Fruit fly (Drosophila melanogaster) whole organism, embryonic: Measurements from ENCODE around the gene KP78a.

Experiments
- CG10274 ChIP-seq: fragments of 200-800 bp; sonication (Bioruptor generic); optimal IDR thresholded peaks from 3 replicates; lab custom pipeline; 2017; ENCODE audit warnings: missing biosample characterization, mild to moderate bottlenecking, missing genetic modification characterization
- CG10959 ChIP-seq: fragments of 200-800 bp; sonication (Bioruptor generic); IDR thresholded peaks from 2 replicates; pipeline ENCODE4 v1.3.6; 2022; ENCODE audit warnings: missing biosample characterization, missing genetic modification characterization
- CG13775 ChIP-seq: fragments of 200-800 bp; sonication (Bioruptor generic); optimal IDR thresholded peaks from 3 replicates; lab custom pipeline; 2017; ENCODE audit warnings: missing biosample characterization, mild to moderate bottlenecking, missing genetic modification characterization
- CG13894 ChIP-seq: fragments of 200-800 bp; sonication (Bioruptor generic); optimal IDR thresholded peaks from 3 replicates; lab custom pipeline; 2018; ENCODE audit warnings: missing biosample characterization, mild to moderate bottlenecking, missing genetic modification characterization, moderate library complexity
- CG14860 ChIP-seq: fragments of 200-800 bp; sonication (Bioruptor generic); IDR thresholded peaks from 3 replicates; pipeline ENCODE4 v1.3.6; 2022; ENCODE audit warnings: missing biosample characterization, missing genetic modification characterization; ENCODE audit not compliant: partially characterized antibody
- CG16813 ChIP-seq: fragments of 200-800 bp; sonication (Bioruptor generic); IDR thresholded peaks from 3 replicates; pipeline ENCODE4 v1.3.6; 2022; ENCODE audit warnings: missing biosample characterization, missing genetic modification characterization; ENCODE audit not compliant: partially characterized antibody
- CG2875 ChIP-seq: fragments of 200-800 bp; sonication (Bioruptor generic); optimal IDR thresholded peaks from 2 replicates; lab custom pipeline; 2017; ENCODE audit warnings: missing biosample characterization, mild to moderate bottlenecking, missing genetic modification characterization, missing genetic modification reagents
- CG31224 ChIP-seq: fragments of 200-800 bp; sonication (Bioruptor generic); IDR thresholded peaks from 2 replicates; pipeline ENCODE4 v1.3.6; 2022; ENCODE audit warnings: missing biosample characterization, missing genetic modification characterization
- CG31441 ChIP-seq: fragments of 200-800 bp; sonication (Bioruptor generic); IDR thresholded peaks from 2 replicates; pipeline ENCODE4 v1.3.6; 2022; ENCODE audit warnings: missing biosample characterization, missing genetic modification characterization
- CG32767 ChIP-seq: fragments of 200-800 bp; sonication (Bioruptor generic); IDR thresholded peaks from 2 replicates; pipeline ENCODE4 v1.3.6; 2022; ENCODE audit warnings: missing biosample characterization, missing genetic modification characterization
- CG4360 ChIP-seq: fragments of 200-800 bp; sonication (Bioruptor generic); IDR thresholded peaks from 2 replicates; pipeline ENCODE4 v1.3.6; 2022; ENCODE audit warnings: missing biosample characterization, missing genetic modification characterization
- CG4730 ChIP-seq: fragments of 200-800 bp; sonication (Bioruptor generic); IDR thresholded peaks from 2 replicates; pipeline ENCODE4 v1.3.6; 2022; ENCODE audit warnings: missing biosample characterization, missing genetic modification characterization
- CG5245 ChIP-seq: fragments of 200-800 bp; sonication (Bioruptor generic); optimal IDR thresholded peaks from 3 replicates; lab custom pipeline; 2016; ENCODE audit warnings: missing biosample characterization, missing genetic modification characterization
- CG5953 ChIP-seq: fragments of 200-800 bp; sonication (Bioruptor generic); IDR thresholded peaks from 2 replicates; pipeline ENCODE4 v1.3.6; 2022; ENCODE audit warnings: missing biosample characterization, missing genetic modification characterization
- CG6175 ChIP-seq: fragments of 200-800 bp; sonication (Bioruptor generic); IDR thresholded peaks from 3 replicates; pipeline ENCODE4 v1.3.6; 2022; ENCODE audit warnings: missing biosample characterization, missing genetic modification characterization
- CG8924 ChIP-seq: fragments of 200-800 bp; optimal IDR thresholded peaks from 3 replicates; lab custom pipeline; 2019; ENCODE audit warnings: missing biosample characterization, mild to moderate bottlenecking, missing genetic modification characterization, moderate library complexity
- CG8944 ChIP-seq: fragments of 200-800 bp; sonication (Bioruptor generic); optimal IDR thresholded peaks from 3 replicates; lab custom pipeline; 2016; ENCODE audit warnings: missing biosample characterization, missing genetic modification characterization
- CHES-1-like ChIP-seq: fragments of 200-800 bp; sonication (Bioruptor generic); optimal IDR thresholded peaks from 2 replicates; lab custom pipeline; 2016; ENCODE audit warnings: missing biosample characterization, missing genetic modification characterization
- CTCF ChIP-seq: fragments of 200-800 bp; sonication (Bioruptor generic); optimal IDR thresholded peaks from 2 replicates; lab custom pipeline; 2017; ENCODE audit warnings: missing biosample characterization, mild to moderate bottlenecking, missing genetic modification characterization, moderate library complexity
- Chrac-16 ChIP-seq: fragments of 200-800 bp; sonication (Bioruptor generic); optimal IDR thresholded peaks from 3 replicates; lab custom pipeline; 2016; ENCODE audit warnings: missing biosample characterization, missing genetic modification characterization
- HLH3B ChIP-seq: fragments of 200-800 bp; sonication (Bioruptor generic); IDR thresholded peaks from 2 replicates; pipeline ENCODE4 v1.3.6; 2022; ENCODE audit warnings: missing biosample characterization, missing genetic modification characterization
- Hr51 ChIP-seq, 2 experiments: fragments of 200-800 bp; sonication (Bioruptor generic); optimal IDR thresholded peaks; 2 replicates in 1 of 2; 3 replicates in 1 of 2; lab custom pipeline; 2016 to 2018; ENCODE audit warnings: missing biosample characterization in 2 of 2, missing genetic modification characterization in 2 of 2, mild to moderate bottlenecking in 1 of 2, moderate library complexity in 1 of 2
- Lpt ChIP-seq: fragments of >200 bp; optimal IDR thresholded peaks from 2 replicates; lab custom pipeline; 2018; ENCODE audit warnings: missing biosample characterization, missing genetic modification characterization
- Meics ChIP-seq: fragments of 200-800 bp; sonication (Bioruptor generic); optimal IDR thresholded peaks from 2 replicates; lab custom pipeline; 2017; ENCODE audit warnings: missing biosample characterization, mild to moderate bottlenecking, missing genetic modification characterization
- Oaz ChIP-seq: fragments of 200-800 bp; sonication (Bioruptor generic); IDR thresholded peaks from 2 replicates; pipeline ENCODE4 v1.3.6; 2022; ENCODE audit warnings: missing biosample characterization, missing genetic modification characterization
- TFAM ChIP-seq: fragments of 200-800 bp; sonication (Bioruptor generic); optimal IDR thresholded peaks from 2 replicates; lab custom pipeline; 2017; ENCODE audit warnings: missing biosample characterization, missing genetic modification characterization, inconsistent platforms
- Tbp ChIP-seq: fragments of >200 bp; optimal IDR thresholded peaks from 2 replicates; lab custom pipeline; 2018; ENCODE audit warnings: missing biosample characterization, missing genetic modification characterization
- dmrt11E ChIP-seq: fragments of 200-800 bp; sonication (Bioruptor generic); optimal IDR thresholded peaks from 3 replicates; lab custom pipeline; 2018; ENCODE audit warnings: missing biosample characterization, mild to moderate bottlenecking, missing genetic modification characterization, moderate library complexity
- esg ChIP-seq: fragments of 200-800 bp; sonication (Bioruptor generic); conservative IDR thresholded peaks from 2 replicates; pipeline ENCODE4 v1.3.6; 2022; ENCODE audit warnings: missing biosample characterization, missing genetic modification characterization
- eyg ChIP-seq: fragments of 200-800 bp; sonication (Bioruptor generic); optimal IDR thresholded peaks from 3 replicates; lab custom pipeline; 2016; ENCODE audit warnings: missing biosample characterization, missing genetic modification characterization
- gem ChIP-seq: fragments of 200-800 bp; sonication (Bioruptor generic); optimal IDR thresholded peaks from 2 replicates; lab custom pipeline; 2019; ENCODE audit warnings: missing biosample characterization, mild to moderate bottlenecking, missing genetic modification characterization, moderate library complexity
- gsb-n ChIP-seq: fragments of 200-800 bp; sonication (Bioruptor generic); optimal IDR thresholded peaks from 3 replicates; lab custom pipeline; 2018; ENCODE audit warnings: missing biosample characterization, mild to moderate bottlenecking, missing genetic modification characterization
- hkb ChIP-seq, 2 experiments: fragments of 200-800 bp in 1 of 2; fragments of >200 bp in 1 of 2; sonication (Bioruptor generic) in 1 of 2; IDR thresholded peaks in 1 of 2; optimal IDR thresholded peaks in 1 of 2; 2 replicates each; pipeline versions ENCODE4 v1.3.6 to Lab custom; 2017 to 2022; ENCODE audit warnings: missing biosample characterization in 1 of 2, missing genetic modification characterization in 1 of 2
- lilli ChIP-seq: fragments of 200-800 bp; sonication (Bioruptor generic); optimal IDR thresholded peaks from 3 replicates; lab custom pipeline; 2016; ENCODE audit warnings: missing biosample characterization, missing genetic modification characterization
- pfk ChIP-seq: fragments of 200-800 bp; sonication (Bioruptor generic); optimal IDR thresholded peaks from 2 replicates; lab custom pipeline; 2018; ENCODE audit warnings: missing biosample characterization, mild to moderate bottlenecking, missing genetic modification characterization, moderate library complexity
- prd ChIP-seq, 3 experiments: fragments of >200 bp in 2 of 3; fragments of 200-800 bp in 1 of 3; sonication (Bioruptor generic) in 1 of 3; optimal IDR thresholded peaks in 2 of 3; IDR thresholded peaks in 1 of 3; 2 replicates in 2 of 3; 3 replicates in 1 of 3; pipeline versions ENCODE4 v1.3.6 to Lab custom; 2017 to 2022; ENCODE audit warnings: missing biosample characterization in 1 of 3, missing genetic modification characterization in 1 of 3
- psq ChIP-seq: fragments of 200-800 bp; sonication (Bioruptor generic); optimal IDR thresholded peaks from 2 replicates; lab custom pipeline; 2017; ENCODE audit warnings: missing biosample characterization, missing genetic modification characterization
- tin ChIP-seq: fragments of 200-800 bp; sonication (Bioruptor generic); optimal IDR thresholded peaks from 3 replicates; lab custom pipeline; 2016; ENCODE audit warnings: missing biosample characterization, missing genetic modification characterization
- tio ChIP-seq: fragments of 200-800 bp; sonication (Bioruptor generic); optimal IDR thresholded peaks from 2 replicates; lab custom pipeline; 2017; ENCODE audit warnings: missing biosample characterization, missing genetic modification characterization, inconsistent platforms
- tll ChIP-seq, 2 experiments: fragments of 200-800 bp in 1 of 2; fragments of >200 bp in 1 of 2; sonication (Bioruptor generic) in 1 of 2; optimal IDR thresholded peaks; 2 replicates each; lab custom pipeline; 2017 to 2019; ENCODE audit warnings: missing biosample characterization in 2 of 2, missing genetic modification characterization in 2 of 2, mild to moderate bottlenecking in 1 of 2, moderate library complexity in 1 of 2
- tx ChIP-seq: fragments of 200-800 bp; sonication (Bioruptor generic); optimal IDR thresholded peaks from 2 replicates; lab custom pipeline; 2016; ENCODE audit warnings: missing biosample characterization, missing genetic modification characterization
- wdn ChIP-seq: fragments of 200-800 bp; sonication (Bioruptor generic); IDR thresholded peaks from 2 replicates; pipeline ENCODE4 v1.3.6; 2022; ENCODE audit warnings: missing biosample characterization, missing genetic modification characterization
- wek ChIP-seq: fragments of 200-800 bp; sonication (Bioruptor generic); optimal IDR thresholded peaks from 3 replicates; lab custom pipeline; 2018; ENCODE audit warnings: missing biosample characterization, mild to moderate bottlenecking, missing genetic modification characterization, moderate library complexity

Gene KP78a

DNA sequence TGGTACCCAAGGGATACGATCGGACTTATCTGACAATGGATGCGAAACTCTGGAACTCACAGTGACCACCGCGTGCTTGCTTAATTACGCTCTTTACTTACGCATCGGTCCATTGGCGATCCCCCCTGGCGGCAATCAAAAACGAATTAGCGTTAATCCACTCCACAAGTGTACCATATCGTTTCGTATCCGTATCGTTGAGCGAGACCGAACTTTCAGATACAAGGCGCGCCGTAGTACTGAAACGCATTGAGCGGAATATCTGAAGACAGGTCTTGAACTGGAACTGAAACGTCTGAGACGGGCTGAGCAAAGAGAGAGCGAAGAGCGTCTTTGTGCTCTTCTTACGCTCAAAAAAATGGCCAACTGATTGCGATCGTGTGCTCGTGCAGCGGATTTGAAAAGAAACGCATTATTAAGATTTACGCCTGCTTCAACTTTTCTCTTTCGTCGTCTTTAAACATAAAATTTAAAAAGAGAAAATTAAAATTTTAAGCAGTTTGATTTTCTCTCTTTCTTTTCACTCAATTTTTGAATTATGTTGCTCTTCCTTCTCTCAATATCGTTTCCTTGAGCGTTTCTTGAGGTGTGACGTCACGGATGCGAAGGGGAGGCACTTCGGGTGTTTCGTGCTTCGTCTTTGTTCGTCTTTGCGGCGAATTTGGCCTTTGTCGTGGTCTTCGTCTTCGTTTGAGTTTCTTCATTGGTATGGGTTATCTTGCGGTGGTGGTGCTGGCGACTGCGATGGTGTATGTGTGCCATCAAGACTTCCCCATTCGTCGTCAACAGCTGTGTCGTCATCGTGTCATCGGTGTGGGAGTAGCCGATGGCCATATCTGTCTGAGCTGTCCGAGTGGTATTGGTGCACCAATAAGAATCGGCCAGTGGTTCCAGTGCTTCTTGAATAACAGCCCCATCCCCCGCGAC is at the start of gene KP78a, which contains the start of gene KP78b (continued):
- no peak for TF ChIP-seq CG5245

DNA sequence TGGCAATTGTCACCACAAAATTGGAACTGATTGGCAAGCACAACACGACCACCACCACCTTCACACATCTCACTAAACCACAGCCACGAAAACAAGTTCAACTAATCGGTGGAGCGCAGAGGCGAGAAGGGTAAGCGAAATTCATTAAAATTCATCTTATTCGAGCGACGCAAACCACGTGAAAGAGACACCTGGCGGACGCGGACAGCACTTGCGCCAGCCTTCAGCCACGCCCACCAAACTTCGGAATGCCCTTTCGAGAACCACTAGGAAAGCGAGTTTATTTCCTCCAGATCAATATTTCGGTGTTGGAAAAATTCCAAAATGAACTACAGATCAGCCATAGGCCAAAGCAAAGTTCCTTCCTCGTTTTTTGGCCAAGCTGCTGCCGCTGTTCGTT is 42.6 kb upstream of the KP78a start:
- no peak for TF ChIP-seq CG31441 (GFP tag; lab: Robert Waterston, UW)
- no peak for TF ChIP-seq Oaz (GFP tag; lab: Robert Waterston, UW)
- no peak for TF ChIP-seq Hr51 (GFP tag; optimal IDR thresholded peaks at IDR 0.05; lab: Kevin White, UChicago)
- TF ChIP-seq CG14860 (GFP tag; lab: Robert Waterston, UW): 0 out of 3 replicates have a peak, but pooled peaks have one; percentile 18
- no peak for TF ChIP-seq CG13894
- peak; percentile 38 for TF ChIP-seq CTCF (GFP tag; lab: Kevin White, UChicago)
- no peak for TF ChIP-seq lilli (GFP tag; lab: Kevin White, UChicago)
- TF ChIP-seq gsb-n (tag; lab: Kevin White, UChicago): no peak

DNA sequence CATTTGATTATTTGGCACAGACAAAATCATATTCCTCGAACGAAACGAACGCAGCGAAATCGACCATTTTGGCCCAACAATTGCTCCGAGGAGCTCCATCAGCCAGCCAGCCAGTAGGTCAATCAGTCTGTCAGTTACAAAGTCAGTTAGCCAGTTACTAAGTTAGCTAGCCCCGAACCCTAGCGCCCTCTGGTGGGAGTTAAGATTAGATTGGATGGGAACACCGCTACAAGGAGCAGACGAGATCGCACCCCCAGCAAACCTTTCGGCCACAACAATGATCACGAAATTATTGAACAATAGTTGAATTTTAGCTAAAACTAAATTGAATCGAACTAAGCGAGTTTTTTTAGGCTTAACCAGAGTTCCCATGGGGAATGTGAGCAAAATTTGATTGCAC is 41.0 kb upstream of the KP78a start:
- TF ChIP-seq CTCF (GFP tag; lab: Kevin White, UChicago): peak; percentile 60
- no peak for TF ChIP-seq hkb (optimal IDR thresholded peaks at IDR 0.05; lab: Kevin White, UChicago)
- TF ChIP-seq hkb (GFP tag; IDR thresholded peaks at IDR 0.05; lab: Robert Waterston, UW): no peak
- 0 out of 3 replicates have a peak, but pooled peaks have one; percentile 13 for TF ChIP-seq CG16813 (GFP tag; lab: Robert Waterston, UW)
- TF ChIP-seq tio: no peak

DNA sequence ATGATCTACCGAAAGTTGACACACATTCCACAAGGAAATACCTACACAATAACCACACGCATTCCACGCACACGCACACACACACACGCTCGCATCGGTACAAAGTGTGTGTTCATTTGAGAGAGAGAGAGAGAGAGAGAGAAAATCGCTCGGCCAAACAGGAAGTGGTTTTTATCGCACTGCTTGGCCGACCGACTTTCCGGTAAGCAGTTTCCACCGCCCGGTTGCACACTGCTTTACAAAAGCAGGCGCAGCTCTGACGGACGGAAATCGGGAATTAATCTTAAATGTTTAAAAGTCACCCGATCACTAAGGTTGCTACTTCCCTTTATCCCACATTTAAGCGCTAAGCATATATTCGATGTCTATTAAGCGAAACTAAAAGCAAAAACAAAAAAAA is 39.9 kb upstream of the KP78a start:
- TF ChIP-seq CG8924 (tag; lab: Kevin White, UChicago) (peak; percentile 39), wek (GFP tag; lab: Kevin White, UChicago) (peak; percentile 84), CG8944 (peak; percentile 19), CG4730 (GFP tag; lab: Robert Waterston, UW) (peak; percentile 42; the same call in 1 of the 2 replicates), psq (GFP tag; lab: Kevin White, UChicago) (no peak), esg (GFP tag; lab: Robert Waterston, UW) (no peak; the same call in 1 of the 2 replicates), HLH3B (GFP tag; lab: Robert Waterston, UW) (peak; percentile 70; the same call in 1 of the 2 replicates), TFAM (GFP tag; lab: Kevin White, UChicago) (peak; percentile 52), CG32767 (no peak), CG31224 (GFP tag; lab: Robert Waterston, UW) (0 out of 2 replicates have a peak, but pooled peaks have one; percentile 7), CG4360 (GFP tag; lab: Robert Waterston, UW) (peak; percentile 34; the same call in 1 of the 2 replicates), Meics (GFP tag; lab: Kevin White, UChicago) (peak; percentile 60), CG10274 (peak; percentile 59), dmrt11E (tag; lab: Kevin White, UChicago) (peak; percentile 83), CG5953 (GFP tag; lab: Robert Waterston, UW) (peak; percentile 40; the same call in 1 of the 2 replicates), Tbp (GFP tag; lab: Kevin White, UChicago) (no peak), wdn (no peak), prd (optimal IDR thresholded peaks at IDR 0.05; lab: Kevin White, UChicago) (no peak), prd (GFP tag; IDR thresholded peaks at IDR 0.05; lab: Robert Waterston, UW) (peak; percentile 76; the same call in 2 of the 3 replicates), Chrac-16 (GFP tag; lab: Kevin White, UChicago) (peak; percentile 41), eyg (GFP tag; lab: Kevin White, UChicago) (peak; percentile 54), pfk (peak; percentile 41), CHES-1-like (GFP tag; lab: Kevin White, UChicago) (no peak), gem (peak; percentile 48), tll (GFP tag; optimal IDR thresholded peaks at IDR 0.05; lab: Kevin White, UChicago) (peak in 1 of 2 experiments; percentile 41), CG10959 (peak; percentile 82), CG2875 (peak; percentile 78), CG6175 (GFP tag; lab: Robert Waterston, UW) (no peak), CG13775 (GFP tag; lab: Kevin White, UChicago) (peak; percentile 83), tin (peak; percentile 57), Lpt (GFP tag; lab: Kevin White, UChicago) (no peak), tx (GFP tag; lab: Kevin White, UChicago) (peak; percentile 2)
